Worm (Caenorhabditis elegans) whole organism, early embryonic: ENCODE measurements around the gene M163.10.

Source experiments
- B0310.2 ChIP-seq: sonication (generic microtip); optimal IDR thresholded peaks from 2 replicates; lab custom pipeline; 2016; ENCODE audit warnings: mild to moderate bottlenecking, missing genetic modification characterization, missing compliant biosample characterization
- F13C5.2 ChIP-seq: sonication (generic microtip); optimal IDR thresholded peaks from 2 replicates; lab custom pipeline; 2017; ENCODE audit warnings: mild to moderate bottlenecking, missing genetic modification characterization, inconsistent platforms, missing compliant biosample characterization
- aly-1 ChIP-seq: sonication (generic microtip); optimal IDR thresholded peaks from 2 replicates; lab custom pipeline; 2016; ENCODE audit warnings: missing genetic modification characterization, missing compliant biosample characterization
- ama-1 ChIP-seq: fragments of 150-350 bp; optimal IDR thresholded peaks from 2 replicates; lab custom pipeline; 2014
- ceh-13 ChIP-seq: fragments of 200-800 bp; sonication (Bioruptor generic); optimal IDR thresholded peaks from 2 replicates; lab custom pipeline; 2018; ENCODE audit warnings: mild to moderate bottlenecking, missing genetic modification characterization, missing compliant biosample characterization
- ceh-36 ChIP-seq: sonication (generic microtip); optimal IDR thresholded peaks from 2 replicates; lab custom pipeline; 2016; ENCODE audit warnings: missing genetic modification characterization, inconsistent platforms, missing compliant biosample characterization
- ets-7 ChIP-seq: sonication (generic microtip); optimal IDR thresholded peaks from 2 replicates; lab custom pipeline; 2016; ENCODE audit warnings: missing genotype, missing genetic modification characterization, missing compliant biosample characterization
- flt-1 ChIP-seq: fragments of 200-800 bp; sonication (Bioruptor generic); IDR thresholded peaks from 2 replicates; pipeline ENCODE4 v1.3.6; 2022; ENCODE audit warnings: missing genetic modification characterization, missing compliant biosample characterization
- hmbx-1 ChIP-seq: sonication (generic microtip); optimal IDR thresholded peaks from 2 replicates; lab custom pipeline; 2016; ENCODE audit warnings: mild to moderate bottlenecking, missing genetic modification characterization, missing compliant biosample characterization
- hmg-4 ChIP-seq: fragments of 200-800 bp; sonication (Bioruptor generic); optimal IDR thresholded peaks from 2 replicates; lab custom pipeline; 2018; ENCODE audit warnings: mild to moderate bottlenecking, missing genetic modification characterization, missing compliant biosample characterization
- hnd-1 ChIP-seq: sonication (generic microtip); optimal IDR thresholded peaks from 2 replicates; lab custom pipeline; 2016; ENCODE audit warnings: missing genetic modification characterization, missing compliant biosample characterization
- pes-1 ChIP-seq: fragments of 200-800 bp; sonication (Bioruptor generic); IDR thresholded peaks from 2 replicates; pipeline ENCODE4 v1.3.6; 2022; ENCODE audit warnings: missing genetic modification reagents, missing genetic modification characterization, missing compliant biosample characterization
- scrt-1 ChIP-seq: fragments of 200-800 bp; sonication (Bioruptor generic); IDR thresholded peaks from 2 replicates; pipeline ENCODE4 v1.3.6; 2022; ENCODE audit warnings: missing genetic modification characterization, missing compliant biosample characterization
- sea-1 ChIP-seq: fragments of 200-800 bp; sonication (Bioruptor generic); conservative IDR thresholded peaks from 2 replicates; pipeline ENCODE4 v1.3.6; 2022; ENCODE audit warnings: missing genetic modification characterization, missing compliant biosample characterization
- tbx-11 ChIP-seq: fragments of 200-800 bp; sonication (Bioruptor generic); IDR thresholded peaks from 2 replicates; pipeline ENCODE4 v1.3.6; 2022; ENCODE audit warnings: missing genetic modification characterization, missing compliant biosample characterization
- tbx-37 ChIP-seq: fragments of 200-800 bp; sonication (Bioruptor generic); conservative IDR thresholded peaks from 2 replicates; pipeline ENCODE4 v1.3.6; 2022; ENCODE audit warnings: missing genetic modification reagents, missing genetic modification characterization, missing compliant biosample characterization
- tra-4 ChIP-seq: sonication (generic microtip); optimal IDR thresholded peaks from 2 replicates; lab custom pipeline; 2017; ENCODE audit warnings: missing genetic modification characterization, missing compliant biosample characterization

M163.10 gene

DNA sequence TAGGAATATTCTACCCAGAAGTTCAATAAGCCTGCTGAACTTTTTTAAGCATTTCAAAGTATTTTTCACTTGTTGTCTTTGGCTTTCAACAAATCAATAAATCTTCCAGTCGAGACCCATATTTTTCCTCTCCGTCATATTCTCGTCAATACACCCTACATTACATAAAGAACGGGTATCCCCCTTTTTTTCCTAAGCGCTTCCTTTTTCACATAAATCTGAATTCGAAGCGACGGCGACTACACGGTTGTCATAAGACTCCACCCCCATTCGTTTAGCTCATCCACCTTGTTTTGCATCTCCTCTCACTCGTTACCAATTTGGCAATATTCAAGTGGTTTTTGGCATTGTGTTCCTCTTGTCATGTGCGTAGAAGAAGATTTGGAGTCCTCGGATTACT is 1.5 kb upstream of the M163.10 start, which contains the start of gene M163.9:
Gene M163.9 (plus strand): TSS at position 301 of the 400 bp plus-strand sequence.
- TF ChIP-seq hmg-4 (GFP tag; lab: Kevin White, UChicago) (no peak), ceh-13 (GFP tag; lab: Kevin White, UChicago) (no peak), sea-1 (no peak), flt-1 (GFP tag; lab: Robert Waterston, UW) (no peak)

DNA sequence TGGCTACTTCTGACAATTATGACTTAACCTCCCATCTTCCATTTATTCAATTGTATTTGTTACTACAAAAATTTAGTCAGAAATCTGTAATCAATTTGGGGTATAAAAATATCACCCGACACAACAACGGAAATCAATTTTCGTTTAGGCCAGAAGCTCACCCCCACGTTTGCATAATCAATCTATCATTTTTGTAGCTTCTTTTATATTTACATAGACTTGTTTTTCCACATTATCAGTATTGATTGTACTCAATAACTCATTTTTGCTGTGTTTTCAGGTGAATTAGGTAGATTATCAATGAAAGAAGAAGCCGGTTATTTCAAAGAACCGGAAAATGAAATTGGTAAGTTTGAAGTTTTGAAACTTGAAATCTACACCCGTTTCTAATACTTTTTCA is 3.0 kb downstream of the M163.10 start, which contains the start of gene M163.5:
Gene M163.5 (plus strand): TSS at position 301 of the 400 bp plus-strand sequence.
- TF ChIP-seq scrt-1 (no peak), aly-1 (tag; lab: Kevin White, UChicago) (no peak), hnd-1 (no peak), ama-1 (lab: Kevin White, UChicago) (no peak), B0310.2 (no peak), hmg-4 (GFP tag; lab: Kevin White, UChicago) (no peak), ceh-13 (GFP tag; lab: Kevin White, UChicago) (no peak), tbx-11 (GFP tag; lab: Robert Waterston, UW) (no peak), hmbx-1 (no peak), F13C5.2 (tag; lab: Kevin White, UChicago) (no peak), pes-1 (no peak), tra-4 (tag; lab: Kevin White, UChicago) (no peak), tbx-37 (GFP tag; lab: Robert Waterston, UW) (no peak), sea-1 (no peak), ets-7 (tag; lab: Kevin White, UChicago) (no peak), ceh-36 (no peak), flt-1 (GFP tag; lab: Robert Waterston, UW) (no peak)

DNA sequence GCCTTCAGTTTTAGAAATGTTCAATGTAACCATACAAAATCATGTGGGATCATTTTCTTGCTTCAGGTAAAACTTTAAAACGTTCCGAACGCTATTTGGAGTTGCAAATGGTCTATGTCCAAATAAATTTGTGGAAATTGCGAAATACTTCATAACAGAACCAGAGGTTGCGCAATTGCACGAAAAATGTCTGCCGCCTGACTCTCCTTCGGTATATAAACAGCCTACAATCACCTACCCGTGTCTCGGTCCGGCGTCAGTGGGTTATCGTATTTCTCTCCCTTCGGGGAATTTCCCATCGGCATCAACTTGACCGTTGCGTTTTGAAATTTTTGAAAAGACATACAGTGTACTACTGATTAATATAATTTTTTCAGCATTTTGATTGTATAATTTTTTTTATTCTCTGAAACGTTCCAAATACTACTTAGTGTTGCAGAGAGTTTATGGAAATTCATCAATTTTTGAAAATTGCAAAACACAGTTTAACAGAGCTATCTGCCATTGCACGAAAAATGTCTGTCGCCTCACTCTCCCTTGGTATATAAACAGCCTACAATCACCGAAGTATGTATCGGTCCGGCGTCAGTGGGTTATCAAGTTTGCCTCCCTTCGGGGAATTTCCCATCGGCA is 6.0 kb downstream of the M163.10 start:
- TF ChIP-seq tbx-11 (GFP tag; lab: Robert Waterston, UW) (no peak), F13C5.2 (tag; lab: Kevin White, UChicago) (no peak), ceh-13 (GFP tag; lab: Kevin White, UChicago) (no peak), tbx-37 (GFP tag; lab: Robert Waterston, UW) (no peak), ama-1 (lab: Kevin White, UChicago) (no peak), tra-4 (tag; lab: Kevin White, UChicago) (no peak), hnd-1 (no peak), ets-7 (tag; lab: Kevin White, UChicago) (no peak)

DNA sequence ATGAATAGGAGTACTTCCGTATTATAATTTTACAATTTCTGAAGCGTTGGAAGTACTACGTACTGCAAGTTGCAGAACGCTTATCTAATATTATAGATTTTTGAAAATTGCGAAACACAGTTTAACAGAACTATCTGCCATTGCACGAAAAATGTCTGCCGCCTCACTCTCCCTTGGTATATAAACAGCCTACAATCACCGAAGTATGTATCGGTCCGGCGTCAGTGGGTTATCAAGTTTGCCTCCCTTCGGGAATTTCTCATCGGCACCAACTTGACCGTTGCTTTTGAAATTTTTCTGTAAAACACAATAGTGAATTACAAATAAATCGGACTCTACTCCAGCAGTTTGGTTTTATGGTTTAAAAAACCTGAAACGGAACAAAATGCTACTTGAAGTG is 6.6 kb downstream of the M163.10 start:
- TF ChIP-seq tbx-11 (GFP tag; lab: Robert Waterston, UW) (no peak), flt-1 (GFP tag; lab: Robert Waterston, UW) (no peak), hmbx-1 (no peak), tra-4 (tag; lab: Kevin White, UChicago) (no peak), hmg-4 (GFP tag; lab: Kevin White, UChicago) (no peak), hnd-1 (no peak), B0310.2 (no peak), ets-7 (tag; lab: Kevin White, UChicago) (no peak), ceh-13 (GFP tag; lab: Kevin White, UChicago) (no peak), ama-1 (lab: Kevin White, UChicago) (no peak), pes-1 (no peak), F13C5.2 (tag; lab: Kevin White, UChicago) (no peak), scrt-1 (no peak), tbx-37 (GFP tag; lab: Robert Waterston, UW) (no peak), aly-1 (tag; lab: Kevin White, UChicago) (no peak), sea-1 (no peak), ceh-36 (no peak)

DNA sequence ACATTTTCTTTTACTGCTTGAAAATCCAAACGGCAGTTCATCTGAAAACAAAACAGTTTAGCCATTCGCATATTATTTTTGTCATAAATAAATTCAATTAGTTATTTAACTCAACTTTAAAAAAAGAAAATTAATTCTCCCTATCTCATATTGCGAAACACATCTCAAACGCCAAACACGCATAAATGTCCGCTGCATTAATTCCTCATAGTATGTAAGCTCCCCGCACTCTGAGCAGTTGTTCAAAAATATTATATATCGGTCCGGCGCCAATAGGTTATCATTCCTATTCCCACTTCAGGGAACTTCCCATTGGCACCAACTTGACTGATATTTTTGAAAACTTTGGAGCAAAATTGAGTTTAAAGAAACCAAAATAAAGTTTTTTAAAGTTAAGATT is 7.4 kb downstream of the M163.10 start:
- TF ChIP-seq hmg-4 (GFP tag; lab: Kevin White, UChicago) (no peak), hmbx-1 (no peak), sea-1 (no peak), ama-1 (lab: Kevin White, UChicago) (no peak), pes-1 (no peak), flt-1 (GFP tag; lab: Robert Waterston, UW) (no peak), scrt-1 (no peak)

DNA sequence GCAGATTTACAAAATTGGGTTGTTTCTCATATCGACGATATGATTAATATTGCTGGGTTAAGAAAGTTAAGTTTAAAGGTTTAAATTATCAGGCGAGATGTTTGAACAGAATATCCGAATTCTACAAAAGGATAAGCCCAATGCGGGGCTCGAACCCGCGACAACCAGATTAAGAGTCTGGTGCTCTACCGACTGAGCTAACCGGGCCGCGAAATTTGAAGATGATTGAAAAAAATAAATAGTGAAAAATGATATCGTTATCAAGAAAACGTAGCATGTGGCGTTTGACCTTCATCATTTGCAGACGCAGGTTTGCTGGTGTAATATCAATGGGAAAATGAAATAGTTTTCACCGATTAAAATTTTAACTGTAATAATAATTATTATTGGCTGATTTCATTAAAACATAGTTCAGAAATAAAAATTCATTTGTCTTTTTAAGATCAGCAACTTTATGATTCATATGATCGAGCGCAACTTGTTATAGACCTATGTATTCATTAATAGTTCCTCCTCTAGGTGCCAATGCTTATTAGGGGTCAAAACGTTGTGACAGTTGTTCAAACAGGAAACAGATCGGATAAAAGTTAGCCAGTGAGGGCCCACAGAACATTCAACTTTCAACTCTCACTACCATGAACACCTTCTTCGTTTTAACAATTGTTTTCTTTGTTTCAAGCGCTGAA is 8.1 kb downstream of the M163.10 start, which contains the start of gene M163.11:
Gene M163.11 (plus strand): TSS at position 636 of the 686 bp plus-strand sequence.
- TF ChIP-seq scrt-1: no peak
- TF ChIP-seq F13C5.2 (tag; lab: Kevin White, UChicago): no peak
- TF ChIP-seq ceh-13 (GFP tag; lab: Kevin White, UChicago): no peak
- no peak for TF ChIP-seq aly-1 (tag; lab: Kevin White, UChicago)
- no peak for TF ChIP-seq tbx-11 (GFP tag; lab: Robert Waterston, UW)
- TF ChIP-seq ceh-36: no peak
- no peak for TF ChIP-seq tbx-37 (GFP tag; lab: Robert Waterston, UW)
- TF ChIP-seq flt-1 (GFP tag; lab: Robert Waterston, UW): no peak
- no peak for TF ChIP-seq hmg-4 (GFP tag; lab: Kevin White, UChicago)

DNA sequence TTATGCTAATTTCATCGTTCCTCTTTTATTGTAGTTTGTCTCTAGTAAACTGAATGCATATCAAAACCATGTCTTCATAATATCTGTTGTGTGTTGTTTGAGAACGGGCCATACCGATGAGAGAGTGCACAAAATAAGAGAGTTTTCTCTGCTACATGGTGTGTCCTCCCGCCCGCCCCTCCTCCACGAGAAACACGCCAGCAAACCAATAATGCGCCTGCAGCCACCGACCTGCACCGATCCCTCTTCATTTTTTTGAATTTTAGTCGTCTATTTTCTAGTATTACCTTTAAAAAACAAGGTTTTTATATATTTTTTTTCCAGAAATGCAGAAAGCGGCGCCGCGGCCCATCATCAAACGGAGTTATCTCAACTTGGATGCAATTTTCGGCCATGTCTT is 9.5 kb downstream of the M163.10 start, which contains the start of gene gfi-3:
Gene gfi-3 (plus strand): TSS at position 325 of the 400 bp plus-strand sequence.
- no peak for TF ChIP-seq flt-1 (GFP tag; lab: Robert Waterston, UW)
- peak; percentile 47; the same call in 1 of the 2 replicates for TF ChIP-seq tbx-11 (GFP tag; lab: Robert Waterston, UW)
- no peak for TF ChIP-seq hnd-1
- TF ChIP-seq tbx-37 (GFP tag; lab: Robert Waterston, UW): peak; percentile 48; the same call in 1 of the 2 replicates
- TF ChIP-seq scrt-1: 0 out of 2 replicates have a peak, but pooled peaks have one; percentile 47
- TF ChIP-seq hmg-4 (GFP tag; lab: Kevin White, UChicago): peak; percentile 69
- TF ChIP-seq ceh-13 (GFP tag; lab: Kevin White, UChicago): no peak
- TF ChIP-seq hmbx-1: no peak
- no peak for TF ChIP-seq tra-4 (tag; lab: Kevin White, UChicago)
- peak; percentile 51; the same call in 1 of the 2 replicates for TF ChIP-seq sea-1
- TF ChIP-seq B0310.2: no peak
- TF ChIP-seq F13C5.2 (tag; lab: Kevin White, UChicago): peak; percentile 82
- no peak for TF ChIP-seq aly-1 (tag; lab: Kevin White, UChicago)
- peak; percentile 76 for TF ChIP-seq pes-1
- no peak for TF ChIP-seq ets-7 (tag; lab: Kevin White, UChicago)
- peak; percentile 9 for TF ChIP-seq ceh-36
- no peak for TF ChIP-seq ama-1 (lab: Kevin White, UChicago)
